Fruit fly (Drosophila melanogaster): ENCODE data around the gene dlt.

dm6 chr3L:1808631-1809030 lies 13.5 kb upstream of the dlt start:
- TF ChIP-seq CG14655 (GFP tag; optimal IDR thresholded peaks at IDR 0.05) (no peak), EcR (GFP tag; optimal IDR thresholded peaks at IDR 0.05) (no peak), CG32121 (GFP tag; IDR thresholded peaks at IDR 0.05) (peak; percentile 85), CG13204 (GFP tag; optimal IDR thresholded peaks at IDR 0.05) (no peak), CG4496 (GFP tag; IDR thresholded peaks at IDR 0.05) (peak; percentile 94), Ets98B (GFP tag; IDR thresholded peaks at IDR 0.05) (peak; percentile 92), gl (tag; optimal IDR thresholded peaks at IDR 0.05) (peak; percentile 79), Snoo (tag; optimal IDR thresholded peaks at IDR 0.05) (peak; percentile 60), CG17806 (tag; optimal IDR thresholded peaks at IDR 0.05) (peak; percentile 87), CG8301 (tag; optimal IDR thresholded peaks at IDR 0.05) (peak; percentile 78), rn (GFP tag; IDR thresholded peaks at IDR 0.05) (peak; percentile 83), CG10348 (GFP tag; IDR thresholded peaks at IDR 0.05) (peak; percentile 68), D1 (tag; optimal IDR thresholded peaks at IDR 0.05) (no peak)

Measured in whole organism, pupa.